Worm (Caenorhabditis elegans) whole organism, midembryonic: Measurements from ENCODE around the gene Y57A10C.10.
"Not testable (repeated sequence)": the region's sequence is repeated elsewhere in the genome, so short reads cannot be mapped to it uniquely, and the experiment has no call there.

Source experiments
- T22C8.4 ChIP-seq: fragments of 200-800 bp; sonication (Bioruptor generic); IDR thresholded peaks from 2 replicates; pipeline ENCODE4 v1.3.6; 2022; ENCODE audit warnings: missing genetic modification characterization, missing compliant biosample characterization
- cog-1 ChIP-seq: sonication (generic microtip); optimal IDR thresholded peaks from 2 replicates; lab custom pipeline; 2016; ENCODE audit warnings: missing genetic modification characterization, missing compliant biosample characterization
- flt-1 ChIP-seq: fragments of 200-800 bp; sonication (Bioruptor generic); IDR thresholded peaks from 2 replicates; pipeline ENCODE4 v1.3.6; 2022; ENCODE audit warnings: missing genetic modification characterization, missing compliant biosample characterization
- klf-2 ChIP-seq: fragments of 200-800 bp; sonication (Bioruptor generic); conservative IDR thresholded peaks from 2 replicates; pipeline ENCODE4 v1.3.6; 2022; ENCODE audit warnings: missing genetic modification reagents, missing genetic modification characterization, missing compliant biosample characterization
- med-1 ChIP-seq: sonication (generic microtip); optimal IDR thresholded peaks from 2 replicates; lab custom pipeline; 2017; ENCODE audit warnings: missing genetic modification characterization, mild to moderate bottlenecking, missing compliant biosample characterization, antibody characterized with exemption, missing genetic modification reagents; ENCODE audit not compliant: insufficient read depth
- ref-1 ChIP-seq: fragments of 200-800 bp; sonication (Bioruptor generic); conservative IDR thresholded peaks from 2 replicates; pipeline ENCODE4 v1.3.6; 2022; ENCODE audit warnings: missing genetic modification reagents, missing genetic modification characterization, missing compliant biosample characterization
- tab-1 ChIP-seq: fragments of 200-800 bp; sonication (Bioruptor generic); IDR thresholded peaks from 2 replicates; pipeline ENCODE4 v1.3.6; 2022; ENCODE audit warnings: missing genetic modification characterization, missing compliant biosample characterization
- ztf-23 ChIP-seq: fragments of 200-800 bp; sonication (Bioruptor generic); IDR thresholded peaks from 2 replicates; pipeline ENCODE4 v1.3.6; 2022; ENCODE audit warnings: missing genetic modification reagents, missing genetic modification characterization, missing compliant biosample characterization
- ztf-29 ChIP-seq: fragments of 200-800 bp; sonication (Bioruptor generic); IDR thresholded peaks from 2 replicates; pipeline ENCODE4 v1.3.6; 2022; ENCODE audit warnings: missing genetic modification reagents, missing genetic modification characterization, missing compliant biosample characterization

Gene Y57A10C.10

DNA sequence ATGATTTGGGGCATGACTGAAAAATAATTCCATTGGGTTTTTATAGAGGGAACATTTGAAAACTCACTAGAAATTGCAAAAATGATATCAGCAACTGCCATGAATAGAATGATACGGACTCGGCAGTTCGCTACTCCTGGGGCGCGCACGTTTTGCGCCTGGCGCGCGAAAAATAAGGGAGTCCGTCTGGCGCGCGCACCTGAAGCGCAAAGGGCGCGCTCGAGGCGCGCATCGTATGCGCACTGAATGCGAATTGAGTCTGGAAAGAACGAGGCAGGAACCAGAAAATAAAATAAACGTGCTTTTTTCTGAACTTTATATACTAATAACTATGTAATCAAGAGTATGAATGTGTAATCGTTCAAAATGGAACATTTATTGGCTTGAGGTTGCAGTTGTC, at the start of gene Y57A10C.10:
Gene Y57A10C.10, minus strand, starts transcription at position 101 of the 400 bp plus-strand sequence.
- not testable (repeated sequence) for TF ChIP-seq ref-1, klf-2, T22C8.4 (GFP tag; lab: Robert Waterston, UW)

DNA sequence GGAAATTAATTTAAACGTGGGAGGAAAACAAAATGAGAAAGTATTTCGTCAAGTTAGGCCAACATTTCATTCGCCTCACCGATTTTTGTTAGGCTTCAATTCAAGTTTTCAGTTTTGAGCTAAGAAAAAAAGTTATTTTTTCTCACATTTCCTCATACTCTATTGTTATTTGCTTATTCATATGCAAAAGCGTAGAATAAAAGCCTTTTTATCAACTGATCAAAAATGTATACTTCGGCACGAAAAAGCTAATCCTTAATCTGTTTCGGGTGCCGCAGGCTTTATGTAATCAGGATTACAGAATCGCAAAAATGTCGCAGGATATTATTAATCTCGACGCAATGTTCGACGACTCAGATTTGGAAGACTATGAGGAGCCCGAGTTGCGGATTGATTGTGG, 48.8 kb upstream of the Y57A10C.10 start, which contains the start of gene T21B4.15:
Gene T21B4.15, plus strand, starts transcription at position 301 of the 400 bp plus-strand sequence.
- TF ChIP-seq tab-1 (GFP tag; lab: Robert Waterston, UW) (no peak), T22C8.4 (GFP tag; lab: Robert Waterston, UW) (no peak), ztf-23 (GFP tag; lab: Robert Waterston, UW) (no peak), flt-1 (GFP tag; lab: Robert Waterston, UW) (no peak), ztf-29 (GFP tag; lab: Robert Waterston, UW) (no peak), cog-1 (tag; lab: Kevin White, UChicago) (no peak), klf-2 (GFP tag; lab: Robert Waterston, UW) (no peak), med-1 (GFP tag; lab: Kevin White, UChicago) (no peak), ref-1 (GFP tag; lab: Robert Waterston, UW) (no peak)

- no peak for TF ChIP-seq tab-1 (GFP tag; lab: Robert Waterston, UW)
- no peak for TF ChIP-seq klf-2 (GFP tag; lab: Robert Waterston, UW)
- no peak for TF ChIP-seq ref-1 (GFP tag; lab: Robert Waterston, UW)
Observed at ce11 chrII:12488810-12489209, 47.7 kb upstream of the Y57A10C.10 start.

DNA sequence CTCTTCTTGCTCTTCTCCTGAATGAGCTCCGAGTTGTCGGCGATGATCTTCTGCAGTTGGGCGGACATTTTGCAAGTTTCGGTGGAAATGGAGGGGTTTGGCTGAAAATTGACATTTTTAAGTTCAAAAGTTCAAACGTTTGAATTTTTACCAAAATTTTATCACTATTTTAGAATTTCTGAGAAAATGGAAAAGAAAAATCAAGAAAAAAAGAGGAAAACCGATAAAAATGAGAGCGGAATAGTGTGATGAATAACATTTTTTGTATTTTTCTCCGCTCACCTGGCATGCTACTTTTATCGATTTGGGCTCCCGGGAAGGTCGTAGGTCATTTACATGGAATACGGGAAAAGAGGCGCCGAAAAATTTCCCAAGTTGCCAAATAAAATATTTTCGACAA, 44.0 kb upstream of the Y57A10C.10 start, which contains the start of gene F15A4.10:
Gene F15A4.10, minus strand, starts transcription at position 101 of the 400 bp plus-strand sequence.
- TF ChIP-seq ztf-29 (GFP tag; lab: Robert Waterston, UW) (no peak), klf-2 (GFP tag; lab: Robert Waterston, UW) (no peak), tab-1 (GFP tag; lab: Robert Waterston, UW) (no peak), T22C8.4 (GFP tag; lab: Robert Waterston, UW) (no peak), ref-1 (GFP tag; lab: Robert Waterston, UW) (no peak), flt-1 (GFP tag; lab: Robert Waterston, UW) (no peak), med-1 (GFP tag; lab: Kevin White, UChicago) (no peak), ztf-23 (GFP tag; lab: Robert Waterston, UW) (no peak), cog-1 (tag; lab: Kevin White, UChicago) (no peak)

DNA sequence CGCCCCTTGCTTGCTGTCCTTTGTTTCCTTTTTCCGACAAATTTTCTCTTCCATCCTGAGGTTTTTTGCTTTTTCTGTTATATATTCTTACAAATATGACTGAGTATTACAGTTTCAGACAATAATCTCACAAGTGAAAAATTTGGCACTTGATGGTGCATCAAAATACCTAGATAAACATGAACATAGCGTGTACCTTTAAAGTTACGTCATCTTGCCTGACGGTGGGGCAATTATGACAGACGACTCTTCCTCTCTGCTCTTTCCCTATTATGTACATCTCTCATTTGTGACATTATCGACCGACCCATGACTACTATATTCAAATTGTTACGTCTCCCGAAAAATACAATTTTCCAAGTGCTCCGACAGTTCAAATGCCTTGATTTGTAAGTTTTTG, 41.6 kb upstream of the Y57A10C.10 start, which contains the start of gene fbxb-102:
Gene fbxb-102, plus strand, starts transcription at position 301 of the 400 bp plus-strand sequence.
- no peak for TF ChIP-seq ztf-29 (GFP tag; lab: Robert Waterston, UW)
- no peak for TF ChIP-seq T22C8.4 (GFP tag; lab: Robert Waterston, UW)
- TF ChIP-seq med-1 (GFP tag; lab: Kevin White, UChicago), result no peak
- no peak for TF ChIP-seq tab-1 (GFP tag; lab: Robert Waterston, UW)
- TF ChIP-seq flt-1 (GFP tag; lab: Robert Waterston, UW), result no peak
- no peak for TF ChIP-seq klf-2 (GFP tag; lab: Robert Waterston, UW)
- TF ChIP-seq cog-1 (tag; lab: Kevin White, UChicago), result no peak
- TF ChIP-seq ztf-23 (GFP tag; lab: Robert Waterston, UW), result no peak
- no peak for TF ChIP-seq ref-1 (GFP tag; lab: Robert Waterston, UW)

- TF ChIP-seq ztf-23 (GFP tag; lab: Robert Waterston, UW), result no peak
- no peak for TF ChIP-seq ref-1 (GFP tag; lab: Robert Waterston, UW)
- TF ChIP-seq cog-1 (tag; lab: Kevin White, UChicago), result no peak
- TF ChIP-seq med-1 (GFP tag; lab: Kevin White, UChicago), result no peak
- no peak for TF ChIP-seq klf-2 (GFP tag; lab: Robert Waterston, UW)
- TF ChIP-seq tab-1 (GFP tag; lab: Robert Waterston, UW), result no peak
- TF ChIP-seq flt-1 (GFP tag; lab: Robert Waterston, UW), result no peak
- no peak for TF ChIP-seq T22C8.4 (GFP tag; lab: Robert Waterston, UW)
- no peak for TF ChIP-seq ztf-29 (GFP tag; lab: Robert Waterston, UW)
Observed at ce11 chrII:12481645-12482044, 40.6 kb upstream of the Y57A10C.10 start.

- TF ChIP-seq ztf-23 (GFP tag; lab: Robert Waterston, UW), result no peak
- TF ChIP-seq tab-1 (GFP tag; lab: Robert Waterston, UW), result no peak
- no peak for TF ChIP-seq ztf-29 (GFP tag; lab: Robert Waterston, UW)
- TF ChIP-seq cog-1 (tag; lab: Kevin White, UChicago), result no peak
- no peak for TF ChIP-seq klf-2 (GFP tag; lab: Robert Waterston, UW)
- TF ChIP-seq ref-1 (GFP tag; lab: Robert Waterston, UW), result no peak
- TF ChIP-seq flt-1 (GFP tag; lab: Robert Waterston, UW), result no peak
- TF ChIP-seq med-1 (GFP tag; lab: Kevin White, UChicago), result no peak
- no peak for TF ChIP-seq T22C8.4 (GFP tag; lab: Robert Waterston, UW)
Observed at ce11 chrII:12480811-12481210, 39.7 kb upstream of the Y57A10C.10 start, which contains the start of gene arrd-9. arrd-9 (minus strand) TSS chrII:12480911.

DNA sequence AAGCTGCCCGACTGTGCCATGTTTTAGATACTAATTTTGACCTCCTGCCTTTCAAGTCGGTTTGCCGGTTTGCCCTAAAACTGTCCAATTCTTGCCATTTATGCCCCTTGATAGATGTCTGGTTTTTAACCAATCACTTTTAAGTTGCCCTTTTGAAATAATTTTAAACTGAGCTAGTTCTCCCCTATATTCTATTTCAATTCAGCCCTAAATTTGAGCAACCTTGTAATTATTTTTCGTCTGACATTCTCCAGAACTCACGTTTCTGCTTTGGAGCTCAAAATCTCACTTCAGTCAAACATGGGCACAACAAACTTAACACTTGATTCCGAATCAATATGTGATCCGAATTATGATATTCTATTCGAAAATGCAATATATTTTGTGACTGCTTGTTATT, 32.3 kb upstream of the Y57A10C.10 start, which contains the start of gene srg-17:
Gene srg-17, plus strand, starts transcription at position 301 of the 400 bp plus-strand sequence.
- no peak for TF ChIP-seq flt-1 (GFP tag; lab: Robert Waterston, UW)
- TF ChIP-seq ztf-29 (GFP tag; lab: Robert Waterston, UW), result no peak
- no peak for TF ChIP-seq med-1 (GFP tag; lab: Kevin White, UChicago)
- TF ChIP-seq cog-1 (tag; lab: Kevin White, UChicago), result no peak
- TF ChIP-seq tab-1 (GFP tag; lab: Robert Waterston, UW), result no peak
- TF ChIP-seq klf-2 (GFP tag; lab: Robert Waterston, UW), result no peak
- TF ChIP-seq T22C8.4 (GFP tag; lab: Robert Waterston, UW), result no peak
- TF ChIP-seq ref-1 (GFP tag; lab: Robert Waterston, UW), result no peak
- TF ChIP-seq ztf-23 (GFP tag; lab: Robert Waterston, UW), result no peak
